Worm (Caenorhabditis elegans) whole organism, midembryonic: ENCODE data around the gene cyl-1.

ENCODE experiments used
- T22C8.4 ChIP-seq: fragments of 200-800 bp; sonication (Bioruptor generic); IDR thresholded peaks from 2 replicates; pipeline ENCODE4 v1.3.6; 2022; ENCODE audit warnings: missing genetic modification characterization, missing compliant biosample characterization
- cog-1 ChIP-seq: sonication (generic microtip); optimal IDR thresholded peaks from 2 replicates; lab custom pipeline; 2016; ENCODE audit warnings: missing genetic modification characterization, missing compliant biosample characterization
- flt-1 ChIP-seq: fragments of 200-800 bp; sonication (Bioruptor generic); IDR thresholded peaks from 2 replicates; pipeline ENCODE4 v1.3.6; 2022; ENCODE audit warnings: missing genetic modification characterization, missing compliant biosample characterization
- klf-2 ChIP-seq: fragments of 200-800 bp; sonication (Bioruptor generic); conservative IDR thresholded peaks from 2 replicates; pipeline ENCODE4 v1.3.6; 2022; ENCODE audit warnings: missing genetic modification reagents, missing genetic modification characterization, missing compliant biosample characterization
- med-1 ChIP-seq: sonication (generic microtip); optimal IDR thresholded peaks from 2 replicates; lab custom pipeline; 2017; ENCODE audit warnings: missing genetic modification characterization, mild to moderate bottlenecking, missing compliant biosample characterization, antibody characterized with exemption, missing genetic modification reagents; ENCODE audit not compliant: insufficient read depth
- ref-1 ChIP-seq: fragments of 200-800 bp; sonication (Bioruptor generic); conservative IDR thresholded peaks from 2 replicates; pipeline ENCODE4 v1.3.6; 2022; ENCODE audit warnings: missing genetic modification reagents, missing genetic modification characterization, missing compliant biosample characterization
- tab-1 ChIP-seq: fragments of 200-800 bp; sonication (Bioruptor generic); IDR thresholded peaks from 2 replicates; pipeline ENCODE4 v1.3.6; 2022; ENCODE audit warnings: missing genetic modification characterization, missing compliant biosample characterization
- ztf-23 ChIP-seq: fragments of 200-800 bp; sonication (Bioruptor generic); IDR thresholded peaks from 2 replicates; pipeline ENCODE4 v1.3.6; 2022; ENCODE audit warnings: missing genetic modification reagents, missing genetic modification characterization, missing compliant biosample characterization
- ztf-29 ChIP-seq: fragments of 200-800 bp; sonication (Bioruptor generic); IDR thresholded peaks from 2 replicates; pipeline ENCODE4 v1.3.6; 2022; ENCODE audit warnings: missing genetic modification reagents, missing genetic modification characterization, missing compliant biosample characterization

DNA sequence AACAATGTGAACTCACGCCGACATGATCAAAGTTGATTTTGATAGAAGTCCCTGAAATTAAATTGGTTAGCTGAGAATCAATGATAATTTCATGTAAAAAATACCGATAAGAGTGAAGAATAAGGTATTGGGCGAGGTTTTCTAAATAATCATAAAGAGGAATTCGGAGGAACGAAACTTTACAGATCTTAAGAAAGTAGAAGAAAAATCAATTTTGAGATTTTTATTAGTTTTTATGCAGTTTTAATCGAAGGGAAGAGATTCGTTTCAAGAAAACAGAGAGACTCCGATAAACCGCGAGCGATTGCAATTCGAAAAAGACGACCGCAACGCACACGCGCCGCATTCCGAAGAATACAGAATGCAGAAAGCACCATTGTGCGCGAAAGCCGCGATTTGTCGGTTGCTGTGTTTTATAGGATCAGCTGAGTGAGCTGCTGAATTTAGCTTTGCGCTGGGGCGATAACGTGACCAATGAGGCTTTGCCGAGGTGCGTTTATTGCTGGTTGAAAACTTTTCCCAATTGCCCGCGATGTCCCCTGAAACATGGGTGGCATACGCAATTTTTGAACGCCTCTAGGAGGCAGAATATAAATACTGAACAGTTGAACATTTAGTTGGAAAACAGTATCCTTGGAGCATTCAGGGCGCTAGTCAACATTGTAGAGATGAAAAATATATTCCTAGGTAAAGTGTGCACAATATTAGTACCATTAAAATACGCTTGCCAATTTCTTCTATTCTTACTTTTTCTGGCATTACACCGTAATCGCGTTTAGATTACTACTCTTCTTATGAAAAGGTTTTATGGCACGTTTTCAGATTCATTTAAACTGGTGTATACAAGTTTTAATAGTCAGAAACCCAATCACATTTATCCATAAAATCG is 13.6 kb downstream of the cyl-1 start, which contains the start of gene snr-4:
- TF ChIP-seq T22C8.4 (GFP tag; lab: Robert Waterston, UW) (no peak), ref-1 (GFP tag; lab: Robert Waterston, UW) (peak; percentile 41; the same call in 1 of the 2 replicates), flt-1 (GFP tag; lab: Robert Waterston, UW) (peak; percentile 87), cog-1 (tag; lab: Kevin White, UChicago) (peak; percentile 28), med-1 (no peak), ztf-29 (GFP tag; lab: Robert Waterston, UW) (peak; percentile 94), ztf-23 (GFP tag; lab: Robert Waterston, UW) (peak; percentile 75; the same call in 1 of the 2 replicates), tab-1 (GFP tag; lab: Robert Waterston, UW) (0 out of 2 replicates have a peak, but pooled peaks have one; percentile 72), klf-2 (GFP tag; lab: Robert Waterston, UW) (no peak)
